Worm (Caenorhabditis elegans) whole organism, L1 larva: ENCODE measurements around the gene F55F1.2.
A peak's percentile ranks its signal among the peaks of the same experiment; 100 is the strongest.

ENCODE experiments used
- C34B4.2 ChIP-seq: sonication (generic microtip); optimal IDR thresholded peaks from 2 replicates; lab custom pipeline; 2017; ENCODE audit warnings: mild to moderate bottlenecking, missing genetic modification characterization, missing compliant biosample characterization
- alr-1 ChIP-seq: fragments of 200-800 bp; sonication (Bioruptor generic); optimal IDR thresholded peaks from 2 replicates; lab custom pipeline; 2018; ENCODE audit warnings: borderline replicate concordance, mild to moderate bottlenecking, missing genetic modification characterization, missing compliant biosample characterization
- fkh-10 ChIP-seq: sonication (generic microtip); optimal IDR thresholded peaks from 2 replicates; lab custom pipeline; 2017; ENCODE audit warnings: missing biosample characterization, missing genetic modification reagents, missing genetic modification characterization
- lin-14 ChIP-seq: fragments of 200-800 bp; sonication (Bioruptor generic); optimal IDR thresholded peaks from 2 replicates; lab custom pipeline; 2018; ENCODE audit warnings: mild to moderate bottlenecking, missing genetic modification characterization, moderate library complexity, missing compliant biosample characterization
- ztf-11 ChIP-seq, 2 experiments: sonication (generic microtip); optimal IDR thresholded peaks; 2 replicates each; lab custom pipeline; 2016 to 2017; ENCODE audit warnings: missing genetic modification characterization in 2 of 2, missing biosample characterization in 1 of 2, missing compliant biosample characterization in 1 of 2

Gene F55F1.2

ce11 chrX:2727681-2728080 is 42.2 kb downstream of the F55F1.2 start:
- TF ChIP-seq alr-1 (tag; lab: Kevin White, UChicago) (no peak), C34B4.2 (tag; lab: Kevin White, UChicago) (no peak), ztf-11 (tag; optimal IDR thresholded peaks at IDR 0.05; lab: Kevin White, UChicago) (no peak), fkh-10 (GFP tag; lab: Kevin White, UChicago) (peak; percentile 86), lin-14 (GFP tag; lab: Kevin White, UChicago) (peak; percentile 57)
